Worm (Caenorhabditis elegans) whole organism, L1 larva: ENCODE measurements around the gene his-48.

ENCODE experiments used
- lin-13 ChIP-seq: fragments of 150-350 bp; optimal IDR thresholded peaks from 2 replicates; lab custom pipeline; 2014; ENCODE audit warnings: missing biosample characterization, missing genetic modification reagents, missing genetic modification characterization
- nhr-11 ChIP-seq: fragments of 150-350 bp; optimal IDR thresholded peaks from 2 replicates; lab custom pipeline; 2014; ENCODE audit warnings: missing biosample characterization, missing genetic modification characterization

DNA sequence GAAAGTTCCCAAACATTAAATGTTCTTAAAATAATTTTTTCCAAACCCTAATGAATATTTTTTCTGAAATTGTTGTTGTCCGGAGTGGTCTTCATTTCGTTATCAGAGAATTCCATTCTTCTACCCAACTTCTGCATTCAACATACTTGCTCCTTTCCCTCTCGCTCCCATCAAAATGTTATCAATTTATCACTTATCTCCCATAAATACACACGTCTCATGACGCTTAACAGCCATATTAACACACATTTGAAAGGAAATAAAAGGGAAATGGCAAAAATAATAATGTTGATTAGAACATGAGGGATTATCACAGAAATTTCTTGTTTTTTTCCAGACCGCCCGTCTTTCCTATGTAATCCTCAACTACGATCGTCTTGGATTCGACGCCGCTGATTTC lies 35.6 kb upstream of the his-48 start:
- TF ChIP-seq lin-13 (GFP tag; lab: Kevin White, UChicago): no peak
- no peak for TF ChIP-seq nhr-11
